Fruit fly (Drosophila melanogaster): ENCODE measurements around the gene Lectin-galC1.

The Lectin-galC1 gene

DNA sequence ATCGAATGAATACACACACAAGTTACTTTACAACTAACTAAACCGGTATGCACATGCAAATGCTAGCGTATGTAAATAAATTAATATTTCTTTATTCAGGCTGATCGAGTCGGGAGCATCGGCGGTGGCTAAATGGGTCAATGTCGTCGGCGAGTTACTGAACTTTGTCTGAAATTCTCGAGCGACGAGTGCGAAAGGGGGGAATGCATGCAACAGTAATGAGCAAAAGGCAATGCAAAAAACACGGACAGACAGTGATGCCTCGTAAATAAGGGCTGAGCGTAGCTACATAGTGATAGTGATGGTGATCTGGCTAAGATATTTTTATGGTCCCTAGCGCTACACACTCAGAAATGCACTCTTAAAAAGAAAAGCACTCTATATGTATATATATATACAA lies 23.5 kb downstream of the Lectin-galC1 start (continued):
- TF ChIP-seq Hr38 (GFP tag; optimal IDR thresholded peaks at IDR 0.05) = no peak
- TF ChIP-seq dsx (GFP tag; optimal IDR thresholded peaks at IDR 0.05; ENCODE audit: poor library complexity, severe bottlenecking) = peak; percentile 49
- TF ChIP-seq CG8119 (GFP tag; IDR thresholded peaks at IDR 0.05) = no peak
- peak; percentile 14 to 58 for TF ChIP-seq ss (GFP tag; optimal IDR thresholded peaks at IDR 0.05)
- TF ChIP-seq Hr39 (GFP tag; optimal IDR thresholded peaks at IDR 0.05) = no peak
- TF ChIP-seq CG16779 (tag; optimal IDR thresholded peaks at IDR 0.05) = no peak
- no peak for TF ChIP-seq CG11294 (GFP tag; IDR thresholded peaks at IDR 0.05)
- TF ChIP-seq fd85E (GFP tag; optimal IDR thresholded peaks at IDR 0.05) = no peak
- peak; percentile 28 for TF ChIP-seq CG1621 (tag; optimal IDR thresholded peaks at IDR 0.05)
- no peak for TF ChIP-seq fd59A (GFP tag; optimal IDR thresholded peaks at IDR 0.05)
- TF ChIP-seq Gug (GFP tag; IDR thresholded peaks at IDR 0.05) = no peak
- TF ChIP-seq achi (GFP tag; optimal IDR thresholded peaks at IDR 0.05) = no peak
- TF ChIP-seq CG9139 (GFP tag; optimal IDR thresholded peaks at IDR 0.05) = no peak
- TF ChIP-seq Sox14 (GFP tag; optimal IDR thresholded peaks at IDR 0.05) = no peak
- TF ChIP-seq Smox (GFP tag; optimal IDR thresholded peaks at IDR 0.05) = no peak

DNA sequence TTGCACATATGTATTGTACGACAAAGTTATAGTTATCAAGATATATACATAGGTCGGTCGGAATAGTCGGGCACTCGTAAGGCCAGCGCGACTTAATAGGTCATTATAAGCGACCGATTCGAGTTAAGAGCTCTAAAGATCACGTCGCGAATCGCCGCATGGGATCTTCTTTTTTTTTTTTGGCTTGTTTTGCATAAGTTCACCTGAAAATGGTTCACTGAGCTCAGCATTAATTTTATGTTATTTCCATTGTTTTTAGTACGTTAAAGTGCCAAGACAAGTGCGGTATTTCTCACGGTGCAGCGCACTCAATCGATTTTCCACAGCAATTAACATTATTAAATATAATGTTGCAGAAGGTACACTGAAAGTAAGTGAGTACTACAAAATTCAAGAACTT lies 24.1 kb downstream of the Lectin-galC1 start:
- TF ChIP-seq Met (GFP tag; optimal IDR thresholded peaks at IDR 0.05) (no peak), spab (GFP tag; optimal IDR thresholded peaks at IDR 0.05) (no peak), Hr4 (GFP tag; optimal IDR thresholded peaks at IDR 0.05) (peak; percentile 12), eg (GFP tag; IDR thresholded peaks at IDR 0.05) (peak; percentile 37; the same call in 1 of the 3 replicates), Eip78C (GFP tag) (peak; percentile 76), cyc (GFP tag; optimal IDR thresholded peaks at IDR 0.05) (no peak), CG11294 (GFP tag; IDR thresholded peaks at IDR 0.05) (peak; percentile 16; the same call in 1 of the 2 replicates), CG8119 (GFP tag; IDR thresholded peaks at IDR 0.05) (peak; percentile 13; the same call in 1 of the 3 replicates), Gug (GFP tag; IDR thresholded peaks at IDR 0.05) (peak; percentile 44; the same call in 1 of the 2 replicates), CG6163 (GFP tag; IDR thresholded peaks at IDR 0.05) (peak; percentile 22)

DNA sequence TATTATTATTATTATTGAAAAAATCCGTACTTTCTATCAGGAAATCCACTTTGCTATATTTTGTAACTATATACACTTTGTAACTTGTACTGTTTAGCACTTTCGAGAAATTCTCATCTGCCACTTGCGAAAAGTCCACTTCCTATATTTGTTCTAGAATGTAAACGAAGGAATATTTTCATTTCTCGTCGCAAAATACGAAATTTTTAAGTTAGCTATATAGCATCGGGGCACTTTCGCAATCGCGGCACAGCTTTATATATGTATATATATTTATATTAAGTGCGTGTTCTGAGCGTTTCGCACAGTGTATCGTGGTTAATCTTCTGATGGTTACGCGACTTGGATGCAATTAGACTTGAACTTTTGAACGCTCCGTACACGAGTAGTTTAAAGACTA lies 24.5 kb downstream of the Lectin-galC1 start, which contains the start of gene RanGAP:
TSS of gene RanGAP (plus strand) at position 169 of the 400 bp plus-strand sequence.
- TF ChIP-seq Eip93F (GFP tag; optimal IDR thresholded peaks at IDR 0.05) (no peak), CG16779 (tag; optimal IDR thresholded peaks at IDR 0.05) (peak; percentile 11), net (GFP tag; optimal IDR thresholded peaks at IDR 0.05) (peak; percentile 18), CG32006 (GFP tag; optimal IDR thresholded peaks at IDR 0.05) (peak; percentile 60), CG6276 (GFP tag; optimal IDR thresholded peaks at IDR 0.05) (peak; percentile 60), salr (GFP tag; optimal IDR thresholded peaks at IDR 0.05) (peak in 1 of 2 experiments; percentile 1), CG4318 (GFP tag; optimal IDR thresholded peaks at IDR 0.05) (peak; percentile 27), lz (GFP tag; optimal IDR thresholded peaks at IDR 0.05) (no peak), pdm3 (GFP tag; optimal IDR thresholded peaks at IDR 0.05) (no peak), CG10669 (GFP tag; optimal IDR thresholded peaks at IDR 0.05) (peak; percentile 9), achi (GFP tag; optimal IDR thresholded peaks at IDR 0.05) (no peak), OdsH (GFP tag; optimal IDR thresholded peaks at IDR 0.05) (peak; percentile 13), CG6163 (GFP tag; IDR thresholded peaks at IDR 0.05) (peak; percentile 40; the same call in 2 of the 3 replicates), Blimp-1 (GFP tag; optimal IDR thresholded peaks at IDR 0.05) (no peak), Eip78C (GFP tag) (peak; percentile 24), cyc (GFP tag; optimal IDR thresholded peaks at IDR 0.05) (no peak), CG8119 (GFP tag; IDR thresholded peaks at IDR 0.05) (no peak), CG11294 (GFP tag; IDR thresholded peaks at IDR 0.05) (peak; percentile 27; the same call in 1 of the 2 replicates), fkh (GFP tag; optimal IDR thresholded peaks at IDR 0.05) (no peak), CG3919 (GFP tag; optimal IDR thresholded peaks at IDR 0.05) (no peak), CG15336 (GFP tag; IDR thresholded peaks at IDR 0.05) (no peak), CG8319 (GFP tag; optimal IDR thresholded peaks at IDR 0.05) (no peak), CG6808 (GFP tag; optimal IDR thresholded peaks at IDR 0.05) (peak; percentile 40), fd59A (GFP tag; optimal IDR thresholded peaks at IDR 0.05) (no peak), svp (GFP tag) (peak; percentile 71), eg (GFP tag; IDR thresholded peaks at IDR 0.05) (0 out of 3 replicates have a peak, but pooled peaks have one; percentile 39), Met (GFP tag; optimal IDR thresholded peaks at IDR 0.05) (no peak), dac (GFP tag; optimal IDR thresholded peaks at IDR 0.05) (no peak)

Data from whole organism, prepupa.